Fruit fly (Drosophila melanogaster): ENCODE measurements around the gene Cyp313a4.

Gene Cyp313a4

DNA sequence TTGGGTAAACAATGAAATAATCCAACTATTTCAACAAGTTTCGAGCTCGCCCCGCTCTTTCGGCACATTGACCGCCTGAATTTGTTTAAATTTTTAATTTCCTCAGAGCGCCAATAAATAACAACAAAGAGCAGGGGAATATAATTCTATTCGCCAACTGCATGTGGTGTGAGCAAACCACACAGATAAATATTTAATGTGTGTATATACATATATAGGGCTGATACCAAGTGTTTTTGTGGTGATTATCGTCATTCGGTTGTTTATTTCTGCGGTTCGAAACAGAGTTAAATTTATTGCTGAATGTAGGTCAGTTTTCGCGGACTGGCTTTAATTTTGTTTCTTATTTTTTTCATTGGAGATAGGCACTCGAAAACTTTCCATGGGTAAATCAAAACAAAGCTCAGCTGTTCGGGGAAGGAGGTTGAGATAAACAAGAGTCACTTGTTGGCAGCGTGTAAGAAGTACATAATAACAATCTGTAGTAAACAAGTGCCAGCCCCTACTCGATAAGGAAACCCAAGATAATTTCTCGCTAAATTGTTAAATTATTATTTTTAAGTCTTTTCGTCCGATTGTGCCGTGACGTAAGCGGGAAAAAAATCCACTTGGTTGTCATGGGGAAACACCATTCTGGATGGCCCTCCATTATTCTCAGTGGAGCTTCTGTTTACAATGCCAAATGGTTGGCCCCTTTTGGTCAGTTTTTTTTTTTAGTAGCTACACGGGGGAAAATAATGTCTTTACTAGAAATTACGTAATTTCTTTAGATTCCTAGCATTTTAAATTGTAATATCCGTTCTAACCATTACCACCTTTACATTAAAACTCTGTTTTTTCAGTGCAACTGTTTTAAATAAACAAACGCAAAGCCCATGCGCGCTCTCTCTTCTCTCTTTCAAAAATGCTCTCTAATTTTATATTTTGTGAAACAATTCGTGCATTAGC lies 36.7 kb upstream of the Cyp313a4 start (continued):
- TF ChIP-seq CG7368 (GFP tag; optimal IDR thresholded peaks at IDR 0.05) (peak; percentile 25), Sox15 (GFP tag; optimal IDR thresholded peaks at IDR 0.05) (no peak), Blimp-1 (GFP tag; optimal IDR thresholded peaks at IDR 0.05) (no peak), CG3032 (tag; optimal IDR thresholded peaks at IDR 0.05) (no peak), svp (GFP tag) (peak; percentile 87), Eip93F (GFP tag; optimal IDR thresholded peaks at IDR 0.05) (peak; percentile 36), vri (GFP tag; optimal IDR thresholded peaks at IDR 0.05) (peak; percentile 62), CG6854 (GFP tag; optimal IDR thresholded peaks at IDR 0.05) (no peak), eg (GFP tag; IDR thresholded peaks at IDR 0.05) (peak; percentile 65; the same call in 1 of the 3 replicates), topi (GFP tag; optimal IDR thresholded peaks at IDR 0.05) (peak; percentile 4), Ets96B (tag; optimal IDR thresholded peaks at IDR 0.05) (no peak), CG8319 (GFP tag; optimal IDR thresholded peaks at IDR 0.05) (no peak), Gug (GFP tag; IDR thresholded peaks at IDR 0.05) (peak; percentile 53), CG8119 (GFP tag; IDR thresholded peaks at IDR 0.05) (peak; percentile 52; the same call in 2 of the 3 replicates), lz (GFP tag; optimal IDR thresholded peaks at IDR 0.05) (peak; percentile 38), Sox102F (GFP tag; optimal IDR thresholded peaks at IDR 0.05) (no peak), CG15336 (GFP tag; IDR thresholded peaks at IDR 0.05) (peak; percentile 52; the same call in 1 of the 2 replicates), Hr39 (GFP tag; optimal IDR thresholded peaks at IDR 0.05) (peak; percentile 34), salr (GFP tag; optimal IDR thresholded peaks at IDR 0.05) (peak in 1 of 2 experiments; percentile 36), cyc (GFP tag; optimal IDR thresholded peaks at IDR 0.05) (no peak), CG11294 (GFP tag; IDR thresholded peaks at IDR 0.05) (peak; percentile 61), fkh (GFP tag; optimal IDR thresholded peaks at IDR 0.05) (peak; percentile 65), CG10631 (GFP tag; optimal IDR thresholded peaks at IDR 0.05) (peak; percentile 51)

DNA sequence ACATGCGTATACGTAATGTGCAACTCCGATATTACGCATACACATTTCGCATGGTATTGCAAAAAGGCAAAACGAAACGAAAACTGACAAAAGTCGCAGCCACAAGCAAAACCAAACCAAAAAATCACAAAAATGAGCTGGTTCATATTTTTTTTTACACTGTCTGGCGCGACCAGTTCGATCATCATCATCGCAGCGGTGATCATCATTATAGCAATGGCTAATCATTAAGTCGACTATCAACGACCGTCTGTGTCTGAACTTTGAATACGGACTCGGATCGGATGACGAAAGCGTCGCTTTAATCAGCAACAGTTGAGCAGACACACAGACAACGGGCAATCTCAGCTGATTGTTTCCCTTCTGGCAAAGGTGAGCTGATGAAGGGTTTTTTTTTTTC lies 35.7 kb upstream of the Cyp313a4 start:
- TF ChIP-seq cyc (GFP tag; optimal IDR thresholded peaks at IDR 0.05) = no peak
- TF ChIP-seq salr (GFP tag; optimal IDR thresholded peaks at IDR 0.05) = no peak
- TF ChIP-seq CG11294 (GFP tag; IDR thresholded peaks at IDR 0.05) = no peak
- peak; percentile 46; the same call in 2 of the 3 replicates for TF ChIP-seq CG8119 (GFP tag; IDR thresholded peaks at IDR 0.05)
- no peak for TF ChIP-seq OdsH (GFP tag; optimal IDR thresholded peaks at IDR 0.05)
- TF ChIP-seq ss (GFP tag; optimal IDR thresholded peaks at IDR 0.05) = peak; percentile 78 to 81
- TF ChIP-seq pdm3 (GFP tag; optimal IDR thresholded peaks at IDR 0.05) = no peak
- TF ChIP-seq CG8319 (GFP tag; optimal IDR thresholded peaks at IDR 0.05) = no peak
- TF ChIP-seq acj6 (GFP tag; optimal IDR thresholded peaks at IDR 0.05) = no peak
- no peak for TF ChIP-seq Smox (GFP tag; optimal IDR thresholded peaks at IDR 0.05)
- no peak for TF ChIP-seq CG6792 (GFP tag; optimal IDR thresholded peaks at IDR 0.05)
- no peak for TF ChIP-seq Blimp-1 (GFP tag; optimal IDR thresholded peaks at IDR 0.05)
- no peak for TF ChIP-seq CG3032 (tag; optimal IDR thresholded peaks at IDR 0.05)
- no peak for TF ChIP-seq Hr4 (GFP tag; optimal IDR thresholded peaks at IDR 0.05)
- peak; percentile 38; the same call in 2 of the 3 replicates for TF ChIP-seq eg (GFP tag; IDR thresholded peaks at IDR 0.05)
- no peak for TF ChIP-seq Ets21C (GFP tag; optimal IDR thresholded peaks at IDR 0.05)
- TF ChIP-seq fd85E (GFP tag; optimal IDR thresholded peaks at IDR 0.05) = no peak
- no peak for TF ChIP-seq Lpt (GFP tag; optimal IDR thresholded peaks at IDR 0.05)
- no peak for TF ChIP-seq Sox14 (GFP tag; optimal IDR thresholded peaks at IDR 0.05)
- no peak for TF ChIP-seq dac (GFP tag; optimal IDR thresholded peaks at IDR 0.05)
- TF ChIP-seq Eip78C (GFP tag) = no peak
- TF ChIP-seq Hr38 (GFP tag; optimal IDR thresholded peaks at IDR 0.05) = no peak
- TF ChIP-seq CG31627 (GFP tag; optimal IDR thresholded peaks at IDR 0.05) = no peak
- no peak for TF ChIP-seq CG11902 (GFP tag; optimal IDR thresholded peaks at IDR 0.05)
- no peak for TF ChIP-seq CG4318 (GFP tag; optimal IDR thresholded peaks at IDR 0.05)
- TF ChIP-seq Eip75B (GFP tag; optimal IDR thresholded peaks at IDR 0.05) = no peak
- no peak for TF ChIP-seq Ets96B (tag; optimal IDR thresholded peaks at IDR 0.05)
- TF ChIP-seq Sox15 (GFP tag; optimal IDR thresholded peaks at IDR 0.05) = no peak
- TF ChIP-seq spab (GFP tag; optimal IDR thresholded peaks at IDR 0.05) = peak; percentile 34
- TF ChIP-seq CG7368 (GFP tag; optimal IDR thresholded peaks at IDR 0.05) = no peak
- no peak for TF ChIP-seq achi (GFP tag; optimal IDR thresholded peaks at IDR 0.05)
- TF ChIP-seq CG1621 (tag; optimal IDR thresholded peaks at IDR 0.05) = peak; percentile 63
- TF ChIP-seq CG16779 (tag; optimal IDR thresholded peaks at IDR 0.05) = no peak
- TF ChIP-seq vri (GFP tag; optimal IDR thresholded peaks at IDR 0.05) = no peak
- TF ChIP-seq CG34406 (GFP tag; optimal IDR thresholded peaks at IDR 0.05) = no peak
- no peak for TF ChIP-seq Gug (GFP tag; IDR thresholded peaks at IDR 0.05)
- TF ChIP-seq CG9139 (GFP tag; optimal IDR thresholded peaks at IDR 0.05) = peak; percentile 75
- no peak for TF ChIP-seq Hr39 (GFP tag; optimal IDR thresholded peaks at IDR 0.05)

Data from whole organism, prepupa.